Worm (Caenorhabditis elegans) whole organism, L2 larva: Measurements from ENCODE around the gene F53B3.6.

Source experiments
- C34F6.9 ChIP-seq: fragments of 150-350 bp; optimal IDR thresholded peaks from 2 replicates; lab custom pipeline; 2014; ENCODE audit warnings: missing biosample characterization, missing genetic modification characterization
- F13H6.1 ChIP-seq: sonication (generic microtip); optimal IDR thresholded peaks from 2 replicates; lab custom pipeline; 2016; ENCODE audit warnings: missing genetic modification characterization, missing compliant biosample characterization
- ZK546.5 ChIP-seq: sonication (generic microtip); optimal IDR thresholded peaks from 2 replicates; lab custom pipeline; 2017; ENCODE audit warnings: missing biosample characterization, missing genetic modification characterization
- ama-1 ChIP-seq: fragments of 150-350 bp; optimal IDR thresholded peaks from 2 replicates; lab custom pipeline; 2018; ENCODE audit warnings: inconsistent platforms
- elt-1 ChIP-seq: fragments of 150-350 bp; optimal IDR thresholded peaks from 2 replicates; lab custom pipeline; 2014; ENCODE audit warnings: missing biosample characterization, missing genetic modification characterization
- fos-1 ChIP-seq: fragments of 150-350 bp; optimal IDR thresholded peaks from 2 replicates; lab custom pipeline; 2014; ENCODE audit warnings: missing biosample characterization, missing genetic modification characterization
- nhr-11 ChIP-seq: fragments of 150-350 bp; optimal IDR thresholded peaks from 2 replicates; lab custom pipeline; 2014; ENCODE audit warnings: missing biosample characterization, missing genetic modification characterization
- nhr-25 ChIP-seq: fragments of 150-350 bp; sonication (generic microtip); optimal IDR thresholded peaks from 3 replicates; lab custom pipeline; 2014; ENCODE audit warnings: missing biosample characterization, missing genetic modification characterization
- nhr-77 ChIP-seq: fragments of 150-350 bp; optimal IDR thresholded peaks from 2 replicates; lab custom pipeline; 2014; ENCODE audit warnings: missing biosample characterization, missing genetic modification characterization
- snpc-4 ChIP-seq: fragments of 150-350 bp; optimal IDR thresholded peaks from 2 replicates; lab custom pipeline; 2014; ENCODE audit warnings: missing biosample characterization, missing genetic modification characterization
- unc-55 ChIP-seq: fragments of 150-350 bp; sonication (generic microtip); optimal IDR thresholded peaks from 3 replicates; lab custom pipeline; 2014; ENCODE audit warnings: missing biosample characterization, missing genetic modification reagents, missing genetic modification characterization

ce11 chrX:2893026-2893662 lies 29.1 kb downstream of the F53B3.6 start:
- no peak for TF ChIP-seq nhr-77 (tag; lab: Kevin White, UChicago)
- TF ChIP-seq elt-1 (tag; lab: Kevin White, UChicago): no peak
- TF ChIP-seq ama-1: no peak
- no peak for TF ChIP-seq ZK546.5 (tag; lab: Kevin White, UChicago)
- TF ChIP-seq nhr-25 (tag; lab: Kevin White, UChicago): peak; percentile 82
- no peak for TF ChIP-seq fos-1 (tag; lab: Kevin White, UChicago)
- no peak for TF ChIP-seq F13H6.1 (tag; lab: Kevin White, UChicago)
- TF ChIP-seq nhr-11 (tag; lab: Kevin White, UChicago): no peak
- TF ChIP-seq unc-55 (GFP tag; lab: Kevin White, UChicago): no peak
- no peak for TF ChIP-seq snpc-4
- TF ChIP-seq C34F6.9 (tag; lab: Kevin White, UChicago): no peak
